Worm (Caenorhabditis elegans) whole organism, mixed stage, embryonic: ENCODE results near the gene egas-4.

Source experiments
- bed-3 ChIP-seq: fragments of 200-800 bp; sonication (Bioruptor generic); optimal IDR thresholded peaks from 3 replicates; lab custom pipeline; 2018; ENCODE audit warnings: mild to moderate bottlenecking, missing genetic modification characterization, moderate library complexity, missing compliant biosample characterization
- blmp-1 ChIP-seq: fragments of 150-350 bp; optimal IDR thresholded peaks from 2 replicates; lab custom pipeline; 2014; ENCODE audit warnings: missing biosample characterization, missing genetic modification characterization
- ces-1 ChIP-seq: fragments of 150-350 bp; optimal IDR thresholded peaks from 2 replicates; lab custom pipeline; 2014; ENCODE audit warnings: missing biosample characterization, missing genetic modification reagents, missing genetic modification characterization
- drap-1 ChIP-seq: fragments of 200-800 bp; sonication (Bioruptor generic); optimal IDR thresholded peaks from 3 replicates; lab custom pipeline; 2018; ENCODE audit warnings: mild to moderate bottlenecking, missing genetic modification characterization, missing compliant biosample characterization
- elt-1 ChIP-seq: sonication (generic microtip); optimal IDR thresholded peaks from 2 replicates; lab custom pipeline; 2017; ENCODE audit warnings: missing genetic modification characterization, mild to moderate bottlenecking, missing compliant biosample characterization, antibody characterized with exemption, moderate library complexity, borderline replicate concordance; ENCODE audit not compliant: insufficient read depth
- mep-1 ChIP-seq: fragments of 150-350 bp; optimal IDR thresholded peaks from 2 replicates; lab custom pipeline; 2017; ENCODE audit warnings: missing biosample characterization, missing genetic modification reagents, missing genetic modification characterization, inconsistent platforms
- nhr-12 ChIP-seq: fragments of 150-350 bp; optimal IDR thresholded peaks from 2 replicates; lab custom pipeline; 2014; ENCODE audit warnings: missing biosample characterization, missing genetic modification characterization
- nhr-237 ChIP-seq: fragments of 150-350 bp; optimal IDR thresholded peaks from 2 replicates; lab custom pipeline; 2014; ENCODE audit warnings: missing biosample characterization, missing genetic modification characterization
- pha-4 ChIP-seq: fragments of 150-350 bp; optimal IDR thresholded peaks from 2 replicates; lab custom pipeline; 2018; ENCODE audit warnings: missing biosample characterization, missing genetic modification reagents, missing genetic modification characterization
- sptf-1 ChIP-seq: sonication (generic microtip); optimal IDR thresholded peaks from 2 replicates; lab custom pipeline; 2017; ENCODE audit warnings: mild to moderate bottlenecking, missing genetic modification characterization, moderate library complexity, missing compliant biosample characterization
- unc-62 ChIP-seq: fragments of 150-350 bp; optimal IDR thresholded peaks from 2 replicates; lab custom pipeline; 2014; ENCODE audit warnings: missing biosample characterization, missing genetic modification reagents, missing genetic modification characterization
- zip-8 ChIP-seq: fragments of 150-350 bp; optimal IDR thresholded peaks from 2 replicates; lab custom pipeline; 2014; ENCODE audit warnings: missing biosample characterization, missing genetic modification characterization
- ztf-11 ChIP-seq: fragments of 150-350 bp; optimal IDR thresholded peaks from 2 replicates; lab custom pipeline; 2014; ENCODE audit warnings: missing biosample characterization, missing genetic modification characterization

ce11 chrIV:7453661-7454159, 43.9 kb downstream of the egas-4 start:
- peak; percentile 75 for TF ChIP-seq ces-1
- no peak for TF ChIP-seq ztf-11 (tag; lab: Kevin White, UChicago)
- no peak for TF ChIP-seq nhr-12 (tag; lab: Kevin White, UChicago)
- TF ChIP-seq blmp-1 (tag; lab: Kevin White, UChicago), result no peak
- TF ChIP-seq sptf-1 (tag; lab: Kevin White, UChicago), result no peak
- TF ChIP-seq mep-1 (tag; lab: Kevin White, UChicago), result no peak
- TF ChIP-seq nhr-237 (tag; lab: Kevin White, UChicago), result no peak
- TF ChIP-seq pha-4 (tag; lab: Kevin White, UChicago), result no peak
- no peak for TF ChIP-seq unc-62 (GFP tag; lab: Kevin White, UChicago)
- no peak for TF ChIP-seq drap-1 (GFP tag; lab: Kevin White, UChicago)
- TF ChIP-seq elt-1 (tag; lab: Kevin White, UChicago), result no peak
- no peak for TF ChIP-seq zip-8
- TF ChIP-seq bed-3 (GFP tag; lab: Kevin White, UChicago), result no peak
